Fruit fly (Drosophila melanogaster) whole organism, prepupa: Measurements from ENCODE around the gene Proc.

Experiments used
- CG10669 ChIP-seq: fragments of 200-800 bp; sonication (Bioruptor generic); optimal IDR thresholded peaks from 3 replicates; lab custom pipeline; 2018; ENCODE audit warnings: missing biosample characterization, mild to moderate bottlenecking, missing genetic modification characterization, moderate library complexity
- CG11294 ChIP-seq: fragments of 200-800 bp; sonication (Bioruptor generic); IDR thresholded peaks from 2 replicates; pipeline ENCODE4 v1.3.6; 2022; ENCODE audit warnings: missing biosample characterization, missing genetic modification characterization
- CG15336 ChIP-seq: fragments of 200-800 bp; sonication (Bioruptor generic); IDR thresholded peaks from 2 replicates; pipeline ENCODE4 v1.3.6; 2022; ENCODE audit warnings: missing biosample characterization, missing genetic modification characterization
- CG1621 ChIP-seq: fragments of 200-800 bp; sonication (Bioruptor generic); optimal IDR thresholded peaks from 3 replicates; lab custom pipeline; 2018; ENCODE audit warnings: missing biosample characterization, mild to moderate bottlenecking, missing genetic modification characterization
- CG16779 ChIP-seq: fragments of 200-800 bp; sonication (Bioruptor generic); optimal IDR thresholded peaks from 3 replicates; lab custom pipeline; 2017; ENCODE audit warnings: missing biosample characterization, mild to moderate bottlenecking, missing genetic modification characterization
- CG31627 ChIP-seq: fragments of 200-800 bp; sonication (Bioruptor generic); optimal IDR thresholded peaks from 3 replicates; lab custom pipeline; 2016; ENCODE audit warnings: missing biosample characterization, missing genetic modification characterization
- CG32006 ChIP-seq: fragments of 200-800 bp; sonication (Bioruptor generic); optimal IDR thresholded peaks from 3 replicates; lab custom pipeline; 2017; ENCODE audit warnings: missing biosample characterization, mild to moderate bottlenecking, missing genetic modification characterization
- CG6163 ChIP-seq: fragments of 200-800 bp; sonication (Bioruptor generic); IDR thresholded peaks from 3 replicates; pipeline ENCODE4 v1.3.6; 2022; ENCODE audit warnings: missing biosample characterization, missing genetic modification characterization
- CG6276 ChIP-seq: fragments of 200-800 bp; sonication (Bioruptor generic); optimal IDR thresholded peaks from 2 replicates; lab custom pipeline; 2017; ENCODE audit warnings: missing biosample characterization, mild to moderate bottlenecking, missing genetic modification characterization
- CG6808 ChIP-seq: fragments of 200-800 bp; sonication (Bioruptor generic); optimal IDR thresholded peaks from 3 replicates; lab custom pipeline; 2017; ENCODE audit warnings: missing biosample characterization, missing genetic modification characterization, mild to moderate bottlenecking, moderate library complexity, missing genetic modification reagents
- CG8119 ChIP-seq: fragments of 200-800 bp; sonication (Bioruptor generic); IDR thresholded peaks from 3 replicates; pipeline ENCODE4 v1.3.6; 2022; ENCODE audit warnings: missing biosample characterization, missing genetic modification characterization
- CG8319 ChIP-seq: fragments of 200-800 bp; sonication (Bioruptor generic); optimal IDR thresholded peaks from 3 replicates; lab custom pipeline; 2016; ENCODE audit warnings: missing biosample characterization, missing genetic modification characterization
- CG9139 ChIP-seq: fragments of 200-800 bp; sonication (Bioruptor generic); optimal IDR thresholded peaks from 3 replicates; lab custom pipeline; 2017; ENCODE audit warnings: missing biosample characterization, mild to moderate bottlenecking, missing genetic modification characterization
- Eip78C ChIP-seq: fragments of 200-800 bp; sonication (Bioruptor generic); peaks from one replicate; lab custom pipeline; 2016; ENCODE audit warnings: missing biosample characterization, missing genetic modification characterization
- Ets21C ChIP-seq: fragments of 200-800 bp; sonication (Bioruptor generic); optimal IDR thresholded peaks from 3 replicates; lab custom pipeline; 2016; ENCODE audit warnings: missing biosample characterization, missing genetic modification characterization
- Hr39 ChIP-seq: fragments of 200-800 bp; sonication (Bioruptor generic); optimal IDR thresholded peaks from 2 replicates; lab custom pipeline; 2016; ENCODE audit warnings: missing biosample characterization, missing genetic modification characterization
- Smox ChIP-seq: fragments of 200-800 bp; sonication (Bioruptor generic); optimal IDR thresholded peaks from 3 replicates; lab custom pipeline; 2016; ENCODE audit warnings: missing biosample characterization, missing genetic modification characterization
- Sox102F ChIP-seq: fragments of 200-800 bp; sonication (Bioruptor generic); optimal IDR thresholded peaks from 2 replicates; lab custom pipeline; 2016; ENCODE audit warnings: missing biosample characterization, mild to moderate bottlenecking, missing genetic modification characterization
- Sox15 ChIP-seq: fragments of 200-800 bp; sonication (Bioruptor generic); optimal IDR thresholded peaks from 3 replicates; lab custom pipeline; 2016; ENCODE audit warnings: missing biosample characterization, missing genetic modification characterization
- achi ChIP-seq: fragments of 200-800 bp; sonication (Bioruptor generic); optimal IDR thresholded peaks from 3 replicates; lab custom pipeline; 2016; ENCODE audit warnings: missing biosample characterization, missing genetic modification characterization
- cyc ChIP-seq: fragments of 200-800 bp; sonication (Bioruptor generic); optimal IDR thresholded peaks from 3 replicates; lab custom pipeline; 2016; ENCODE audit warnings: missing biosample characterization, missing genetic modification characterization
- dac ChIP-seq: fragments of 200-800 bp; sonication (Bioruptor generic); optimal IDR thresholded peaks from 2 replicates; lab custom pipeline; 2017; ENCODE audit warnings: missing biosample characterization, mild to moderate bottlenecking, missing genetic modification characterization
- dsx ChIP-seq: fragments of 200-800 bp; optimal IDR thresholded peaks from 3 replicates; lab custom pipeline; 2019; ENCODE audit warnings: missing biosample characterization, mild to moderate bottlenecking, missing genetic modification characterization, moderate library complexity; ENCODE audit not compliant: poor library complexity, severe bottlenecking
- eg ChIP-seq: fragments of 200-800 bp; sonication (Bioruptor generic); IDR thresholded peaks from 3 replicates; pipeline ENCODE4 v1.3.6; 2022; ENCODE audit warnings: missing biosample characterization, missing genetic modification characterization
- esn ChIP-seq: fragments of 200-800 bp; sonication (Bioruptor generic); optimal IDR thresholded peaks from 2 replicates; lab custom pipeline; 2016; ENCODE audit warnings: missing biosample characterization, mild to moderate bottlenecking, missing genetic modification characterization, moderate library complexity
- fd59A ChIP-seq: fragments of 200-800 bp; sonication (Bioruptor generic); optimal IDR thresholded peaks from 2 replicates; lab custom pipeline; 2017; ENCODE audit warnings: missing biosample characterization, mild to moderate bottlenecking, missing genetic modification characterization, missing genetic modification reagents
- fd85E ChIP-seq: fragments of 200-800 bp; sonication (Bioruptor generic); optimal IDR thresholded peaks from 3 replicates; lab custom pipeline; 2016; ENCODE audit warnings: missing biosample characterization, missing genetic modification characterization
- fkh ChIP-seq: fragments of 200-800 bp; sonication (Bioruptor generic); optimal IDR thresholded peaks from 3 replicates; lab custom pipeline; 2017; ENCODE audit warnings: missing biosample characterization, mild to moderate bottlenecking, missing genetic modification characterization, moderate library complexity
- lz ChIP-seq: fragments of 200-800 bp; sonication (Bioruptor generic); optimal IDR thresholded peaks from 3 replicates; lab custom pipeline; 2016; ENCODE audit warnings: missing biosample characterization, missing genetic modification characterization
- net ChIP-seq: fragments of 200-800 bp; sonication (Bioruptor generic); optimal IDR thresholded peaks from 3 replicates; lab custom pipeline; 2016; ENCODE audit warnings: missing biosample characterization, missing genetic modification characterization
- spab ChIP-seq: fragments of 200-800 bp; sonication (Bioruptor generic); optimal IDR thresholded peaks from 2 replicates; lab custom pipeline; 2017; ENCODE audit warnings: missing biosample characterization, mild to moderate bottlenecking, missing genetic modification characterization, missing genetic modification reagents
- ss ChIP-seq, 2 experiments: fragments of 200-800 bp; sonication (Bioruptor generic); optimal IDR thresholded peaks; 2 replicates in 1 of 2; 3 replicates in 1 of 2; lab custom pipeline; 2017 to 2018; ENCODE audit warnings: mild to moderate bottlenecking in 2 of 2, missing biosample characterization in 2 of 2, missing genetic modification characterization in 2 of 2, moderate library complexity in 1 of 2
- svp ChIP-seq: fragments of 200-800 bp; sonication (Bioruptor generic); peaks from one replicate; lab custom pipeline; 2016; ENCODE audit warnings: missing biosample characterization, missing genetic modification characterization
- topi ChIP-seq: fragments of 200-800 bp; sonication (Bioruptor generic); optimal IDR thresholded peaks from 3 replicates; lab custom pipeline; 2016; ENCODE audit warnings: missing biosample characterization, missing genetic modification characterization
- vri ChIP-seq: fragments of 200-800 bp; sonication (Bioruptor generic); optimal IDR thresholded peaks from 3 replicates; lab custom pipeline; 2016; ENCODE audit warnings: missing biosample characterization, mild to moderate bottlenecking, missing genetic modification characterization

Gene Proc

dm6 chr2L:7841244-7841643 is 30.0 kb downstream of the Proc start:
- TF ChIP-seq CG8319 (GFP tag; lab: Kevin White, UChicago) (no peak), dac (no peak), Sox15 (no peak), vri (GFP tag; lab: Kevin White, UChicago) (peak; percentile 10), esn (GFP tag; lab: Kevin White, UChicago) (peak; percentile 51), fd59A (GFP tag; lab: Kevin White, UChicago) (no peak), Smox (GFP tag; lab: Kevin White, UChicago) (peak; percentile 31), svp (GFP tag; lab: Kevin White, UChicago) (peak; percentile 49), Eip78C (GFP tag; lab: Kevin White, UChicago) (peak; percentile 45), CG31627 (peak; percentile 52), lz (GFP tag; lab: Kevin White, UChicago) (peak; percentile 21), cyc (GFP tag; lab: Kevin White, UChicago) (peak; percentile 36), Hr39 (GFP tag; lab: Kevin White, UChicago) (peak; percentile 55), topi (GFP tag; lab: Kevin White, UChicago) (peak; percentile 18), CG10669 (GFP tag; lab: Kevin White, UChicago) (no peak), net (no peak), Sox102F (peak; percentile 52)

DNA sequence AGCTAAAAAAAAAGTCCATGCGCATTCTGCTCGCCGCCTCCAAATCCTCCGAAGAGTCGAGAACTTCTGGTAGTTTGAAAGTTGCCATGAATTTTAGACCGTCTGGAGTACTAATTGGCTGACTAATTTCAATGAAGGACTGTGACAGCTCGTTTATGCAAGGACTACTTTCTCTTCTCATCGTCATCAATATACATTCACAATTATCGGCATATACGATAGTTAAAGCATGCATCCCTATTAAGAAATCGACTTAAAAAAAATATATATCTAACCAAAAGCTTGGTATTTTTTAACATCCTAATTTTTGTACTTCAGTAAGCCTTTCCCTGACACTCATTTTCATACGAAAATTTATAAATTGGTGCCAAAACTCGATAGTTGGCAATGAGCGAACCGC is 31.1 kb downstream of the Proc start, which contains the start of gene CG14537:
Gene CG14537 (plus strand): TSS at position 301 of the 400 bp plus-strand sequence.
- no peak for TF ChIP-seq achi (GFP tag; lab: Kevin White, UChicago)
- TF ChIP-seq CG6808, result no peak
- TF ChIP-seq dac, result no peak
- TF ChIP-seq CG1621 (tag; lab: Kevin White, UChicago), result no peak
- TF ChIP-seq ss (GFP tag; optimal IDR thresholded peaks at IDR 0.05; lab: Kevin White, UChicago), result no peak
- TF ChIP-seq CG9139 (GFP tag; lab: Kevin White, UChicago), result no peak

dm6 chr2L:7838024-7838423 is 33.2 kb downstream of the Proc start:
- no peak for TF ChIP-seq spab (GFP tag; lab: Kevin White, UChicago)
- TF ChIP-seq svp (GFP tag; lab: Kevin White, UChicago), result peak; percentile 35
- peak; percentile 9 for TF ChIP-seq CG32006
- TF ChIP-seq, all 60 proteins: peak for 2

DNA sequence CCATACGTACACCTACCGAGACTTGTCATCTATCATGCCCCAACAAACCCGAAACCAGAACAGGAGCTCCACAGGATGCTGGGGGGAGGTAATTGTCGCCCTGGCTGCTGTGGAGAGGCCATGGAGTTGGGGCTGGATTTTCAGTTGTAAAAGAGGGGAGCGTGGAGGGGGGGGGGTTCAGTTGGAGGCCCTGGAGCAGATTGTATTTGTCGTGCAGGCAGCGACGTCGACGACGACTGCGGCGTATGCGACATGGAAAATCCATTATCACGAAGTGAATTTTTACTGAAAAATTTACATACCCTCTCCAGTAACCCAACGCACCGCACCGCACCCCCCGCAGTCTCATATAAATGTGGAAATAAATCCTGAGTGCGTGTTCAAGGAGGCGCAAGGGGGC is 37.6 kb downstream of the Proc start:
- TF ChIP-seq CG1621 (tag; lab: Kevin White, UChicago) (no peak), CG32006 (no peak), svp (GFP tag; lab: Kevin White, UChicago) (peak; percentile 51), fd85E (GFP tag; lab: Kevin White, UChicago) (no peak)

DNA sequence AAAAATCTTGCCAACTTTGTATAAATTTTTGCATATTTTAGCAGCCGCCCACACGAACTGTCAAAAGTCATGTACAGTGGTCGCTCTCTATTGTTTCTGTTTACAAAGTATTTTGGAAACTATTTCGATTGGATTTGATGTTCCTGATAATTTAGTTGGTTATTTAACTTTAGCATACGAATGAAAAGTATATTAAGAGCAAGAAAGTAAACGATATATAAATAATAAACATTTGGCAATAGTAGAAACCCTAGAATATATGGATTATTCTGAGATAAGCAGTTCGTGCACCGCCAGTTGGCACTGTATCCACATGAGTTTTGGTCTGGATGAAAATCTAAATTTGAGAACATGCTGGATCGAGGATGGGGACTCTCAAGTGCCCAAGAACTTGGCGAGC is 38.0 kb downstream of the Proc start:
- TF ChIP-seq CG16779, result no peak
- peak; percentile 28 for TF ChIP-seq dsx (GFP tag; lab: Kevin White, UChicago)
- peak; percentile 18 for TF ChIP-seq CG32006

dm6 chr2L:7828901-7829300 is 42.3 kb downstream of the Proc start:
- no peak for TF ChIP-seq Ets21C (GFP tag; lab: Kevin White, UChicago)
- no peak for TF ChIP-seq CG11294 (GFP tag; lab: Robert Waterston, UW)
- TF ChIP-seq CG9139 (GFP tag; lab: Kevin White, UChicago), result no peak
- TF ChIP-seq Eip78C (GFP tag; lab: Kevin White, UChicago), result peak; percentile 66
- peak; percentile 60 for TF ChIP-seq CG6163 (GFP tag; lab: Robert Waterston, UW)
- TF ChIP-seq eg (GFP tag; lab: Robert Waterston, UW), result peak; percentile 16; the same call in 1 of the 3 replicates
- TF ChIP-seq Hr39 (GFP tag; lab: Kevin White, UChicago), result no peak
- TF ChIP-seq fkh (GFP tag; lab: Kevin White, UChicago), result peak; percentile 42
- TF ChIP-seq CG15336 (GFP tag; lab: Robert Waterston, UW), result peak; percentile 29; the same call in 1 of the 2 replicates
- peak; percentile 20 for TF ChIP-seq esn (GFP tag; lab: Kevin White, UChicago)
- peak; percentile 32 for TF ChIP-seq CG6276 (GFP tag; lab: Kevin White, UChicago)
- 0 out of 3 replicates have a peak, but pooled peaks have one; percentile 27 for TF ChIP-seq CG8119 (GFP tag; lab: Robert Waterston, UW)
- peak; percentile 53 for TF ChIP-seq svp (GFP tag; lab: Kevin White, UChicago)
